Fruit fly (Drosophila melanogaster): ENCODE data around the gene CG15824.

The CG15824 gene

dm6 chr2L:856690-857488 lies 28.1 kb downstream of the CG15824 start (continued):
- TF ChIP-seq CG10267 (tag; optimal IDR thresholded peaks at IDR 0.05) (peak; percentile 65), CG32772 (GFP tag; IDR thresholded peaks at IDR 0.05) (peak; percentile 88), CG18011 (GFP tag; optimal IDR thresholded peaks at IDR 0.05) (no peak), jumu (GFP tag; optimal IDR thresholded peaks at IDR 0.05) (peak; percentile 78), Stat92E (GFP tag; optimal IDR thresholded peaks at IDR 0.05) (peak in 1 of 3 experiments; percentile 48), CG4730 (GFP tag; IDR thresholded peaks at IDR 0.05) (peak; percentile 85), CG13123 (GFP tag; optimal IDR thresholded peaks at IDR 0.05) (peak; percentile 44), CG2202 (tag; optimal IDR thresholded peaks at IDR 0.05) (peak; percentile 15), CG10654 (GFP tag; optimal IDR thresholded peaks at IDR 0.05) (peak; percentile 70), sisA (GFP tag; IDR thresholded peaks at IDR 0.05) (peak; percentile 89), pan (optimal IDR thresholded peaks at IDR 0.05) (no peak), pan (GFP tag; optimal IDR thresholded peaks at IDR 0.05 in 1 of 2, IDR thresholded peaks at IDR 0.05 in 1 of 2) (peak in 1 of 2 experiments; percentile 84), CG8765 (GFP tag; IDR thresholded peaks at IDR 0.05) (peak; percentile 59; the same call in 1 of the 2 replicates), CG6813 (GFP tag; optimal IDR thresholded peaks at IDR 0.05) (peak; percentile 66), Hr51 (GFP tag; optimal IDR thresholded peaks at IDR 0.05) (peak in 1 of 2 experiments; percentile 70), otp (GFP tag; IDR thresholded peaks at IDR 0.05) (peak; percentile 89), Xbp1 (GFP tag; optimal IDR thresholded peaks at IDR 0.05) (peak; percentile 71), fd96Cb (tag; optimal IDR thresholded peaks at IDR 0.05) (peak; percentile 85), crc (GFP tag; optimal IDR thresholded peaks at IDR 0.05) (peak; percentile 67), CG1024 (GFP tag; IDR thresholded peaks at IDR 0.05) (peak; percentile 71), C15 (GFP tag; IDR thresholded peaks at IDR 0.05) (peak; percentile 53; the same call in 1 of the 3 replicates), CG32767 (GFP tag; IDR thresholded peaks at IDR 0.05) (peak; percentile 72), fd64A (GFP tag; optimal IDR thresholded peaks at IDR 0.05) (peak; percentile 55), Mrtf (GFP tag; IDR thresholded peaks at IDR 0.05) (peak; percentile 71), Lhr (GFP tag; optimal IDR thresholded peaks at IDR 0.05) (peak; percentile 23), trh (GFP tag; optimal IDR thresholded peaks at IDR 0.05) (no peak), NFAT (GFP tag; IDR thresholded peaks at IDR 0.05) (no peak), Dip2 (GFP tag; IDR thresholded peaks at IDR 0.05) (no peak), pros (GFP tag; optimal IDR thresholded peaks at IDR 0.05) (no peak), Hr78 (GFP tag; optimal IDR thresholded peaks at IDR 0.05) (peak in 1 of 2 experiments; percentile 99), gfzf (GFP tag; optimal IDR thresholded peaks at IDR 0.05) (no peak), MTF-1 (GFP tag; optimal IDR thresholded peaks at IDR 0.05; ENCODE audit: borderline replicate concordance) (peak; percentile 74), tup (GFP tag; optimal IDR thresholded peaks at IDR 0.05) (peak; percentile 40), Pdp1 (GFP tag; optimal IDR thresholded peaks at IDR 0.05) (peak; percentile 53 to 57), pnt (GFP tag; optimal IDR thresholded peaks at IDR 0.05) (peak; percentile 69), Gsc (GFP tag; IDR thresholded peaks at IDR 0.05) (peak; percentile 71), al (GFP tag; IDR thresholded peaks at IDR 0.05) (0 out of 2 replicates have a peak, but pooled peaks have one; percentile 37), vvl (GFP tag; IDR thresholded peaks at IDR 0.05) (peak; percentile 93), cg (GFP tag; optimal IDR thresholded peaks at IDR 0.05) (no peak), CG14965 (GFP tag; optimal IDR thresholded peaks at IDR 0.05; ENCODE audit: borderline replicate concordance) (no peak), GATAe (GFP tag; conservative IDR thresholded peaks at IDR 0.05) (peak; percentile 23; the same call in 1 of the 2 replicates), gcm2 (GFP tag; optimal IDR thresholded peaks at IDR 0.05) (no peak), gce (GFP tag; IDR thresholded peaks at IDR 0.05) (peak; percentile 79; the same call in 1 of the 3 replicates), Rx (GFP tag; IDR thresholded peaks at IDR 0.05) (peak; percentile 77), CG18262 (tag; optimal IDR thresholded peaks at IDR 0.05) (peak; percentile 83), CG33557 (GFP tag; optimal IDR thresholded peaks at IDR 0.05) (peak; percentile 8), CG3726 (GFP tag; IDR thresholded peaks at IDR 0.05) (peak; percentile 83; the same call in 2 of the 3 replicates), CG13775 (GFP tag; optimal IDR thresholded peaks at IDR 0.05) (peak; percentile 51)
